Fruit fly (Drosophila melanogaster) whole organism, prepupa: ENCODE measurements around the gene CG4424.
A peak's percentile ranks its signal among the peaks of the same experiment; 100 is the strongest.

Source experiments
- Blimp-1 ChIP-seq: fragments of 200-800 bp; sonication (Bioruptor generic); optimal IDR thresholded peaks from 3 replicates; lab custom pipeline; 2017; ENCODE audit warnings: missing biosample characterization, missing genetic modification characterization, mild to moderate bottlenecking, moderate library complexity, missing genetic modification reagents
- CG10631 ChIP-seq: fragments of 200-800 bp; sonication (Bioruptor generic); optimal IDR thresholded peaks from 2 replicates; lab custom pipeline; 2016; ENCODE audit warnings: missing biosample characterization, missing genetic modification characterization
- CG11762 ChIP-seq: fragments of 200-800 bp; sonication (Bioruptor generic); optimal IDR thresholded peaks from 3 replicates; lab custom pipeline; 2016; ENCODE audit warnings: missing biosample characterization, missing genetic modification characterization; ENCODE audit not compliant: insufficient read depth
- CG11902 ChIP-seq: fragments of 200-800 bp; sonication (Bioruptor generic); optimal IDR thresholded peaks from 3 replicates; lab custom pipeline; 2016; ENCODE audit warnings: missing biosample characterization, missing genetic modification characterization
- CG15336 ChIP-seq: fragments of 200-800 bp; sonication (Bioruptor generic); IDR thresholded peaks from 2 replicates; pipeline ENCODE4 v1.3.6; 2022; ENCODE audit warnings: missing biosample characterization, missing genetic modification characterization
- CG1621 ChIP-seq: fragments of 200-800 bp; sonication (Bioruptor generic); optimal IDR thresholded peaks from 3 replicates; lab custom pipeline; 2018; ENCODE audit warnings: missing biosample characterization, mild to moderate bottlenecking, missing genetic modification characterization
- CG16779 ChIP-seq: fragments of 200-800 bp; sonication (Bioruptor generic); optimal IDR thresholded peaks from 3 replicates; lab custom pipeline; 2017; ENCODE audit warnings: missing biosample characterization, mild to moderate bottlenecking, missing genetic modification characterization
- CG31627 ChIP-seq: fragments of 200-800 bp; sonication (Bioruptor generic); optimal IDR thresholded peaks from 3 replicates; lab custom pipeline; 2016; ENCODE audit warnings: missing biosample characterization, missing genetic modification characterization
- CG34406 ChIP-seq: fragments of 200-800 bp; sonication (Bioruptor generic); optimal IDR thresholded peaks from 3 replicates; lab custom pipeline; 2016; ENCODE audit warnings: missing biosample characterization, missing genetic modification characterization
- CG3919 ChIP-seq: fragments of 200-800 bp; sonication (Bioruptor generic); optimal IDR thresholded peaks from 3 replicates; lab custom pipeline; 2016; ENCODE audit warnings: missing biosample characterization, missing genetic modification characterization
- CG4318 ChIP-seq: fragments of 200-800 bp; sonication (Bioruptor generic); optimal IDR thresholded peaks from 3 replicates; lab custom pipeline; 2017; ENCODE audit warnings: missing biosample characterization, mild to moderate bottlenecking, missing genetic modification characterization
- CG6163 ChIP-seq: fragments of 200-800 bp; sonication (Bioruptor generic); IDR thresholded peaks from 3 replicates; pipeline ENCODE4 v1.3.6; 2022; ENCODE audit warnings: missing biosample characterization, missing genetic modification characterization
- CG6276 ChIP-seq: fragments of 200-800 bp; sonication (Bioruptor generic); optimal IDR thresholded peaks from 2 replicates; lab custom pipeline; 2017; ENCODE audit warnings: missing biosample characterization, mild to moderate bottlenecking, missing genetic modification characterization
- CG6792 ChIP-seq: fragments of 200-800 bp; sonication (Bioruptor generic); optimal IDR thresholded peaks from 3 replicates; lab custom pipeline; 2016; ENCODE audit warnings: missing biosample characterization, missing genetic modification characterization
- CG6854 ChIP-seq: fragments of 200-800 bp; sonication (Bioruptor generic); optimal IDR thresholded peaks from 2 replicates; lab custom pipeline; 2017; ENCODE audit warnings: missing biosample characterization, mild to moderate bottlenecking, missing genetic modification characterization
- CG7368 ChIP-seq: fragments of 200-800 bp; sonication (Bioruptor generic); optimal IDR thresholded peaks from 3 replicates; lab custom pipeline; 2016; ENCODE audit warnings: missing biosample characterization, missing genetic modification characterization
- CG8319 ChIP-seq: fragments of 200-800 bp; sonication (Bioruptor generic); optimal IDR thresholded peaks from 3 replicates; lab custom pipeline; 2016; ENCODE audit warnings: missing biosample characterization, missing genetic modification characterization
- CG8632 ChIP-seq: fragments of 200-800 bp; sonication (Bioruptor generic); optimal IDR thresholded peaks from 3 replicates; lab custom pipeline; 2016; ENCODE audit warnings: missing biosample characterization, missing genetic modification characterization
- CG9139 ChIP-seq: fragments of 200-800 bp; sonication (Bioruptor generic); optimal IDR thresholded peaks from 3 replicates; lab custom pipeline; 2017; ENCODE audit warnings: missing biosample characterization, mild to moderate bottlenecking, missing genetic modification characterization
- Eip75B ChIP-seq: fragments of 200-800 bp; sonication (Bioruptor generic); optimal IDR thresholded peaks from 3 replicates; lab custom pipeline; 2016; ENCODE audit warnings: missing biosample characterization, missing genetic modification characterization
- Eip78C ChIP-seq: fragments of 200-800 bp; sonication (Bioruptor generic); peaks from one replicate; lab custom pipeline; 2016; ENCODE audit warnings: missing biosample characterization, missing genetic modification characterization
- Eip93F ChIP-seq: fragments of 200-800 bp; sonication (Bioruptor generic); optimal IDR thresholded peaks from 2 replicates; lab custom pipeline; 2016; ENCODE audit warnings: missing biosample characterization, mild to moderate bottlenecking, missing genetic modification characterization
- Ets21C ChIP-seq: fragments of 200-800 bp; sonication (Bioruptor generic); optimal IDR thresholded peaks from 3 replicates; lab custom pipeline; 2016; ENCODE audit warnings: missing biosample characterization, missing genetic modification characterization
- Ets96B ChIP-seq: fragments of 200-800 bp; optimal IDR thresholded peaks from 2 replicates; lab custom pipeline; 2019; ENCODE audit warnings: missing biosample characterization, mild to moderate bottlenecking, missing genetic modification characterization, moderate library complexity
- Gug ChIP-seq: fragments of 200-800 bp; sonication (Bioruptor generic); IDR thresholded peaks from 2 replicates; pipeline ENCODE4 v1.3.6; 2022; ENCODE audit warnings: missing biosample characterization, missing genetic modification characterization
- Hr38 ChIP-seq: sonication (Bioruptor generic); optimal IDR thresholded peaks from 2 replicates; lab custom pipeline; 2016; ENCODE audit warnings: missing biosample characterization, missing genetic modification characterization
- Hr39 ChIP-seq: fragments of 200-800 bp; sonication (Bioruptor generic); optimal IDR thresholded peaks from 2 replicates; lab custom pipeline; 2016; ENCODE audit warnings: missing biosample characterization, missing genetic modification characterization
- Hr4 ChIP-seq: fragments of 200-800 bp; sonication (Bioruptor generic); optimal IDR thresholded peaks from 3 replicates; lab custom pipeline; 2016; ENCODE audit warnings: missing biosample characterization, missing genetic modification characterization
- Met ChIP-seq: fragments of 200-800 bp; sonication (Bioruptor generic); optimal IDR thresholded peaks from 3 replicates; lab custom pipeline; 2016; ENCODE audit warnings: missing biosample characterization, missing genetic modification characterization
- Smox ChIP-seq: fragments of 200-800 bp; sonication (Bioruptor generic); optimal IDR thresholded peaks from 3 replicates; lab custom pipeline; 2016; ENCODE audit warnings: missing biosample characterization, missing genetic modification characterization
- Sox102F ChIP-seq: fragments of 200-800 bp; sonication (Bioruptor generic); optimal IDR thresholded peaks from 2 replicates; lab custom pipeline; 2016; ENCODE audit warnings: missing biosample characterization, mild to moderate bottlenecking, missing genetic modification characterization
- Sox14 ChIP-seq: fragments of 200-800 bp; sonication (Bioruptor generic); optimal IDR thresholded peaks from 3 replicates; lab custom pipeline; 2016; ENCODE audit warnings: missing biosample characterization, missing genetic modification characterization
- Sox15 ChIP-seq: fragments of 200-800 bp; sonication (Bioruptor generic); optimal IDR thresholded peaks from 3 replicates; lab custom pipeline; 2016; ENCODE audit warnings: missing biosample characterization, missing genetic modification characterization
- achi ChIP-seq: fragments of 200-800 bp; sonication (Bioruptor generic); optimal IDR thresholded peaks from 3 replicates; lab custom pipeline; 2016; ENCODE audit warnings: missing biosample characterization, missing genetic modification characterization
- acj6 ChIP-seq: fragments of 200-800 bp; sonication (Bioruptor generic); optimal IDR thresholded peaks from 3 replicates; lab custom pipeline; 2016; ENCODE audit warnings: missing biosample characterization, missing genetic modification characterization
- cyc ChIP-seq: fragments of 200-800 bp; sonication (Bioruptor generic); optimal IDR thresholded peaks from 3 replicates; lab custom pipeline; 2016; ENCODE audit warnings: missing biosample characterization, missing genetic modification characterization
- dac ChIP-seq: fragments of 200-800 bp; sonication (Bioruptor generic); optimal IDR thresholded peaks from 2 replicates; lab custom pipeline; 2017; ENCODE audit warnings: missing biosample characterization, mild to moderate bottlenecking, missing genetic modification characterization
- dsx ChIP-seq: fragments of 200-800 bp; optimal IDR thresholded peaks from 3 replicates; lab custom pipeline; 2019; ENCODE audit warnings: missing biosample characterization, mild to moderate bottlenecking, missing genetic modification characterization, moderate library complexity; ENCODE audit not compliant: poor library complexity, severe bottlenecking
- eg ChIP-seq: fragments of 200-800 bp; sonication (Bioruptor generic); IDR thresholded peaks from 3 replicates; pipeline ENCODE4 v1.3.6; 2022; ENCODE audit warnings: missing biosample characterization, missing genetic modification characterization
- esn ChIP-seq: fragments of 200-800 bp; sonication (Bioruptor generic); optimal IDR thresholded peaks from 2 replicates; lab custom pipeline; 2016; ENCODE audit warnings: missing biosample characterization, mild to moderate bottlenecking, missing genetic modification characterization, moderate library complexity
- fd85E ChIP-seq: fragments of 200-800 bp; sonication (Bioruptor generic); optimal IDR thresholded peaks from 3 replicates; lab custom pipeline; 2016; ENCODE audit warnings: missing biosample characterization, missing genetic modification characterization
- fkh ChIP-seq: fragments of 200-800 bp; sonication (Bioruptor generic); optimal IDR thresholded peaks from 3 replicates; lab custom pipeline; 2017; ENCODE audit warnings: missing biosample characterization, mild to moderate bottlenecking, missing genetic modification characterization, moderate library complexity
- lz ChIP-seq: fragments of 200-800 bp; sonication (Bioruptor generic); optimal IDR thresholded peaks from 3 replicates; lab custom pipeline; 2016; ENCODE audit warnings: missing biosample characterization, missing genetic modification characterization
- net ChIP-seq: fragments of 200-800 bp; sonication (Bioruptor generic); optimal IDR thresholded peaks from 3 replicates; lab custom pipeline; 2016; ENCODE audit warnings: missing biosample characterization, missing genetic modification characterization
- pdm3 ChIP-seq: fragments of 200-800 bp; sonication (Bioruptor generic); optimal IDR thresholded peaks from 3 replicates; lab custom pipeline; 2016; ENCODE audit warnings: missing biosample characterization, missing genetic modification characterization
- salr ChIP-seq, 2 experiments: fragments of 200-800 bp; sonication (Bioruptor generic); optimal IDR thresholded peaks; 3 replicates each; lab custom pipeline; 2016 to 2018; ENCODE audit warnings: missing biosample characterization in 2 of 2, missing genetic modification characterization in 2 of 2, mild to moderate bottlenecking in 1 of 2
- spab ChIP-seq: fragments of 200-800 bp; sonication (Bioruptor generic); optimal IDR thresholded peaks from 2 replicates; lab custom pipeline; 2017; ENCODE audit warnings: missing biosample characterization, mild to moderate bottlenecking, missing genetic modification characterization, missing genetic modification reagents
- svp ChIP-seq: fragments of 200-800 bp; sonication (Bioruptor generic); peaks from one replicate; lab custom pipeline; 2016; ENCODE audit warnings: missing biosample characterization, missing genetic modification characterization

CG4424 gene

dm6 chr3R:19999474-19999873, 28.4 kb downstream of the CG4424 start (continued):
- TF ChIP-seq net (GFP tag; lab: Kevin White, UChicago), result peak; percentile 80
- peak; percentile 74 for TF ChIP-seq Hr4 (GFP tag; lab: Kevin White, UChicago)
- TF ChIP-seq cyc (GFP tag; lab: Kevin White, UChicago), result peak; percentile 63
- peak; percentile 32 for TF ChIP-seq dac
- TF ChIP-seq fkh (GFP tag; lab: Kevin White, UChicago), result no peak
- TF ChIP-seq CG8632 (GFP tag; lab: Kevin White, UChicago), result peak; percentile 79
- TF ChIP-seq pdm3 (GFP tag; lab: Kevin White, UChicago), result peak; percentile 76
- peak; percentile 58 for TF ChIP-seq Eip75B (GFP tag; lab: Kevin White, UChicago)
- TF ChIP-seq lz (GFP tag; lab: Kevin White, UChicago), result peak; percentile 62
- TF ChIP-seq Sox102F (GFP tag; lab: Kevin White, UChicago), result peak; percentile 72
- peak; percentile 87 for TF ChIP-seq CG10631 (GFP tag; lab: Kevin White, UChicago)
- TF ChIP-seq acj6, result peak; percentile 87
- TF ChIP-seq Smox (GFP tag; lab: Kevin White, UChicago), result peak; percentile 73
- TF ChIP-seq spab (GFP tag; lab: Kevin White, UChicago), result peak; percentile 64

- TF ChIP-seq Sox14 (GFP tag; lab: Kevin White, UChicago), result peak; percentile 80
- peak; percentile 20 for TF ChIP-seq CG16779 (tag; lab: Kevin White, UChicago)
- no peak for TF ChIP-seq fd85E (GFP tag; lab: Kevin White, UChicago)
- no peak for TF ChIP-seq Eip93F
- no peak for TF ChIP-seq CG6854 (GFP tag; lab: Kevin White, UChicago)
- peak; percentile 62 for TF ChIP-seq Eip75B (GFP tag; lab: Kevin White, UChicago)
- TF ChIP-seq Blimp-1 (GFP tag; lab: Kevin White, UChicago), result no peak
- peak; percentile 43 to 48 for TF ChIP-seq salr (GFP tag; optimal IDR thresholded peaks at IDR 0.05; lab: Kevin White, UChicago)
- TF ChIP-seq CG8319 (GFP tag; lab: Kevin White, UChicago), result peak; percentile 20
- peak; percentile 77 for TF ChIP-seq eg (GFP tag; lab: Robert Waterston, UW)
- TF ChIP-seq CG6792, result peak; percentile 54
- peak; percentile 68 for TF ChIP-seq esn (GFP tag; lab: Kevin White, UChicago)
- TF ChIP-seq CG7368 (GFP tag; lab: Kevin White, UChicago), result peak; percentile 51
- TF ChIP-seq CG6163, result peak; percentile 85
- TF ChIP-seq achi, result peak; percentile 77
- TF ChIP-seq Sox15 (GFP tag; lab: Kevin White, UChicago), result peak; percentile 37
- peak; percentile 19 for TF ChIP-seq CG4318 (GFP tag; lab: Kevin White, UChicago)
- TF ChIP-seq Ets96B (tag; lab: Kevin White, UChicago), result peak; percentile 63
- peak; percentile 55 for TF ChIP-seq CG34406 (GFP tag; lab: Kevin White, UChicago)
- TF ChIP-seq CG15336 (GFP tag; lab: Robert Waterston, UW), result peak; percentile 75
- TF ChIP-seq CG31627 (GFP tag; lab: Kevin White, UChicago), result peak; percentile 69
- peak; percentile 57 for TF ChIP-seq CG1621
- TF ChIP-seq Eip78C, result peak; percentile 87
- TF ChIP-seq Met (GFP tag; lab: Kevin White, UChicago), result peak; percentile 70
- TF ChIP-seq CG6276 (GFP tag; lab: Kevin White, UChicago), result peak; percentile 54
- TF ChIP-seq dac, result peak; percentile 33
- TF ChIP-seq svp (GFP tag; lab: Kevin White, UChicago), result peak; percentile 73
- peak; percentile 62 for TF ChIP-seq CG11902
- peak; percentile 37 for TF ChIP-seq CG9139
- TF ChIP-seq Hr4 (GFP tag; lab: Kevin White, UChicago), result peak; percentile 72
- no peak for TF ChIP-seq fkh (GFP tag; lab: Kevin White, UChicago)
- TF ChIP-seq CG11762 (GFP tag; lab: Kevin White, UChicago), result peak; percentile 10
- TF ChIP-seq dsx (GFP tag; lab: Kevin White, UChicago), result peak; percentile 48
- TF ChIP-seq pdm3 (GFP tag; lab: Kevin White, UChicago), result peak; percentile 78
- peak; percentile 62 for TF ChIP-seq lz (GFP tag; lab: Kevin White, UChicago)
- peak; percentile 55 for TF ChIP-seq Smox (GFP tag; lab: Kevin White, UChicago)
- TF ChIP-seq net (GFP tag; lab: Kevin White, UChicago), result peak; percentile 66
- peak; percentile 40 for TF ChIP-seq Ets21C
- TF ChIP-seq cyc (GFP tag; lab: Kevin White, UChicago), result peak; percentile 68
- peak; percentile 77 for TF ChIP-seq acj6
- peak; percentile 82 for TF ChIP-seq CG3919 (GFP tag; lab: Kevin White, UChicago)
- peak; percentile 48 for TF ChIP-seq Sox102F (GFP tag; lab: Kevin White, UChicago)
- TF ChIP-seq Gug (GFP tag; lab: Robert Waterston, UW), result peak; percentile 74
- TF ChIP-seq Hr38 (GFP tag; lab: Kevin White, UChicago), result no peak
- peak; percentile 76 for TF ChIP-seq Hr39 (GFP tag; lab: Kevin White, UChicago)
- peak; percentile 34 for TF ChIP-seq spab (GFP tag; lab: Kevin White, UChicago)
Observed at dm6 chr3R:19998418-19998817, 29.4 kb downstream of the CG4424 start.
